Fruit fly (Drosophila melanogaster) whole organism: ENCODE data around the gene CG15641.

Source experiments
- CG8478 ChIP-seq: fragments of >200 bp; optimal IDR thresholded peaks from 2 replicates; lab custom pipeline; 2018; ENCODE audit warnings: inconsistent platforms
- Dll ChIP-seq: fragments of >200 bp; optimal IDR thresholded peaks from 2 replicates; lab custom pipeline; 2017
- EcR ChIP-seq, 2 experiments: fragments of >200 bp; optimal IDR thresholded peaks; 2 replicates each; lab custom pipeline; 2017; ENCODE audit warnings: missing biosample characterization in 2 of 2, missing genetic modification characterization in 2 of 2, missing genetic modification reagents in 2 of 2
- pan ChIP-seq: fragments of >200 bp; optimal IDR thresholded peaks from 2 replicates; lab custom pipeline; 2017
- psq ChIP-seq: fragments of >200 bp; optimal IDR thresholded peaks from 2 replicates; lab custom pipeline; 2017
- usp ChIP-seq: fragments of >200 bp; optimal IDR thresholded peaks from 2 replicates; lab custom pipeline; 2017; ENCODE audit warnings: missing biosample characterization, missing genetic modification characterization, mixed read lengths

Gene CG15641

dm6 chrX:15475367-15475789 lies 7.7 kb downstream of the CG15641 start, which contains the start of gene mh:
mh (minus strand) TSS chrX:15475400.
- TF ChIP-seq usp (GFP tag; lab: Kevin White, UChicago), result no peak
- no peak for TF ChIP-seq psq (lab: Kevin White, UChicago)
- no peak for TF ChIP-seq CG8478 (lab: Kevin White, UChicago)
- TF ChIP-seq pan (lab: Kevin White, UChicago), result no peak
- no peak for TF ChIP-seq EcR (GFP tag; optimal IDR thresholded peaks at IDR 0.05; lab: Kevin White, UChicago)
- no peak for TF ChIP-seq Dll

- no peak for TF ChIP-seq EcR (GFP tag; optimal IDR thresholded peaks at IDR 0.05; lab: Kevin White, UChicago)
- TF ChIP-seq psq (lab: Kevin White, UChicago), result no peak
These were observed 8.1 kb downstream of the CG15641 start, which contains the start of gene CG6324 for dm6 chrX:15475791-15476190. CG6324 (plus strand) TSS chrX:15476091.

dm6 chrX:15482236-15482660 lies 14.6 kb downstream of the CG15641 start, which contains the start of gene CG6340:
CG6340 (plus strand) TSS chrX:15482374.
- TF ChIP-seq Dll, result no peak
- no peak for TF ChIP-seq usp (GFP tag; lab: Kevin White, UChicago)
- TF ChIP-seq CG8478 (lab: Kevin White, UChicago), result no peak
- no peak for TF ChIP-seq EcR (GFP tag; optimal IDR thresholded peaks at IDR 0.05; lab: Kevin White, UChicago)
- TF ChIP-seq psq (lab: Kevin White, UChicago), result no peak
- no peak for TF ChIP-seq pan (lab: Kevin White, UChicago)

dm6 chrX:15483010-15483802 lies 15.5 kb downstream of the CG15641 start:
- TF ChIP-seq psq (lab: Kevin White, UChicago) (no peak), Dll (peak; percentile 18), EcR (GFP tag; optimal IDR thresholded peaks at IDR 0.05; lab: Kevin White, UChicago) (no peak)

- TF ChIP-seq usp (GFP tag; lab: Kevin White, UChicago) (no peak), Dll (no peak)
These were observed 16.9 kb downstream of the CG15641 start for dm6 chrX:15484451-15485032.

dm6 chrX:15486682-15487081 lies 19.0 kb downstream of the CG15641 start, which contains the start of gene Gmap:
Gmap (plus strand) TSS chrX:15486922.
- no peak for TF ChIP-seq usp (GFP tag; lab: Kevin White, UChicago)
- no peak for TF ChIP-seq psq (lab: Kevin White, UChicago)
- TF ChIP-seq CG8478 (lab: Kevin White, UChicago), result no peak
- no peak for TF ChIP-seq Dll
- no peak for TF ChIP-seq EcR (GFP tag; optimal IDR thresholded peaks at IDR 0.05; lab: Kevin White, UChicago)
- TF ChIP-seq pan (lab: Kevin White, UChicago), result no peak

dm6 chrX:15490519-15490918 lies 22.8 kb downstream of the CG15641 start:
- TF ChIP-seq EcR (GFP tag; optimal IDR thresholded peaks at IDR 0.05; lab: Kevin White, UChicago) (no peak), pan (lab: Kevin White, UChicago) (no peak), CG8478 (lab: Kevin White, UChicago) (no peak), psq (lab: Kevin White, UChicago) (no peak), Dll (no peak), usp (GFP tag; lab: Kevin White, UChicago) (no peak)

- no peak for TF ChIP-seq psq (lab: Kevin White, UChicago)
- no peak for TF ChIP-seq Dll
- no peak for TF ChIP-seq EcR (GFP tag; optimal IDR thresholded peaks at IDR 0.05; lab: Kevin White, UChicago)
- TF ChIP-seq pan (lab: Kevin White, UChicago), result no peak
- no peak for TF ChIP-seq usp (GFP tag; lab: Kevin White, UChicago)
- no peak for TF ChIP-seq CG8478 (lab: Kevin White, UChicago)
These were observed 28.1 kb downstream of the CG15641 start for dm6 chrX:15495600-15496379.

- TF ChIP-seq pan (lab: Kevin White, UChicago), result no peak
- no peak for TF ChIP-seq psq (lab: Kevin White, UChicago)
- TF ChIP-seq CG8478 (lab: Kevin White, UChicago), result no peak
- TF ChIP-seq usp (GFP tag; lab: Kevin White, UChicago), result no peak
- TF ChIP-seq EcR (GFP tag; optimal IDR thresholded peaks at IDR 0.05; lab: Kevin White, UChicago), result no peak
These were observed 29.1 kb downstream of the CG15641 start for dm6 chrX:15496651-15497409.

- no peak for TF ChIP-seq Dll
- TF ChIP-seq psq (lab: Kevin White, UChicago), result no peak
- no peak for TF ChIP-seq CG8478 (lab: Kevin White, UChicago)
- TF ChIP-seq pan (lab: Kevin White, UChicago), result no peak
- no peak for TF ChIP-seq usp (GFP tag; lab: Kevin White, UChicago)
- TF ChIP-seq EcR (GFP tag; optimal IDR thresholded peaks at IDR 0.05; lab: Kevin White, UChicago), result no peak
These were observed 30.0 kb downstream of the CG15641 start for dm6 chrX:15497440-15498271.
